Fruit fly (Drosophila melanogaster): ENCODE measurements around the gene COX8.

COX8 gene

DNA sequence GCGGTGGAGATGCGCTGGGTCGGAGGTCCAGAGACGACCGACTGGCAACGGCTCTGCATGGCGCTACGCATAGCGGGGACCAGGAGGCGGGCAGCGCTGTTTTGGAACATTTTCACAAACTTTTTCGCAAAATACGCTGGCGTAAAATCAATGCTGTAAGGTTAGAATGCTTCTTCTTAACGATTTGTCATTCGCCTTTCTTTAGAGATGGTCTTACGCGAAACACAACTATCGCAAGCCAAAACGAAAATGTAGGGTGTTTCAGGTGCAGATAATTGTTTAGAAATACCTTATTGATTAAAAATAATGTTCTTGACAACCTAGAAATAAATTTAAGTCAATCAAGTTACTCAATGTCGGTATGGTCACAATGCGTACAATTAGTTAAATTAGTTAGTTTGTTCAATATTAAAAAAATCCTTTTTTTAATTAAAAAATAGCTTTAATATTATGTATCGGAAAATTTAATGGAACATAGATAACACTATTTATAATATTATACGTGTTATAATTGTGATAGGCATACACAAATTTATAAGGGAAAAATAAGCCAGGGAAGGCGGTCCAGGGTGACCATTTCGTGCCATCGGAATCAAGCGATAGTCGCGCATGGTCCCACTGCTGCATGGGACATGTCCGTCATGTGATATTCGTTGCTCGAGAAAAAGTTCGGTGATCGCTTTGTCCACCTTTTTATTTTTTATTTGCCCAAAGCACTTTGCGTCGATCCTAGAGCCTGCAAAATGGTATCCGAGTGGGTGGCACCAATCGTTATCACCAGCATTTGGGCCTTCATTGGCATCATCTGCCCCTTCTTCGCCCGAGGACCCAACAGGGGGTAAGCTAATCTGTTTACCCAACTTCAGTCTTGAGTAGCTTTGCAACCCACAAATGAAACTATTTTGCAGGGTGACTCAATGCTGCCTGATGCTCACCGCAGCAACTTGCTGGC is at the start of gene COX8, which contains the start of gene VhaM9.7-b (continued):
- TF ChIP-seq aop (GFP tag; IDR thresholded peaks at IDR 0.05) (peak; percentile 11; the same call in 1 of the 2 replicates), Hr3 (GFP tag; optimal IDR thresholded peaks at IDR 0.05) (peak; percentile 60), Sin3A (optimal IDR thresholded peaks at IDR 0.05) (peak; percentile 73), pum (GFP tag; optimal IDR thresholded peaks at IDR 0.05) (peak; percentile 62), CG17385 (GFP tag; optimal IDR thresholded peaks at IDR 0.05) (peak; percentile 97), E2f2 (GFP tag; IDR thresholded peaks at IDR 0.05) (0 out of 2 replicates have a peak, but pooled peaks have one; percentile 30), vfl (GFP tag; optimal IDR thresholded peaks at IDR 0.05) (peak; percentile 21), CG7745 (tag; optimal IDR thresholded peaks at IDR 0.05) (no peak), CG9437 (GFP tag; optimal IDR thresholded peaks at IDR 0.05) (peak; percentile 61), CG6272 (GFP tag; IDR thresholded peaks at IDR 0.05) (no peak; the same call in 1 of the 2 replicates), CG8089 (GFP tag; optimal IDR thresholded peaks at IDR 0.05) (peak; percentile 35), Adf1 (GFP tag; IDR thresholded peaks at IDR 0.05) (no peak), CG11093 (GFP tag; IDR thresholded peaks at IDR 0.05) (no peak), CG12942 (GFP tag; optimal IDR thresholded peaks at IDR 0.05) (peak; percentile 34), CG11247 (GFP tag; IDR thresholded peaks at IDR 0.05) (no peak), tap (tag; optimal IDR thresholded peaks at IDR 0.05) (no peak), CG1233 (GFP tag; optimal IDR thresholded peaks at IDR 0.05) (no peak), CG9932 (GFP tag; IDR thresholded peaks at IDR 0.05) (peak; percentile 88), Hey (tag; optimal IDR thresholded peaks at IDR 0.05) (no peak), CG4404 (GFP tag; IDR thresholded peaks at IDR 0.05) (no peak), CG8478 (optimal IDR thresholded peaks at IDR 0.05) (no peak), CG11398 (GFP tag; optimal IDR thresholded peaks at IDR 0.05) (no peak), mam (GFP tag; optimal IDR thresholded peaks at IDR 0.05) (peak; percentile 83), hkb (optimal IDR thresholded peaks at IDR 0.05) (no peak), hkb (GFP tag; IDR thresholded peaks at IDR 0.05) (peak; percentile 27; the same call in 1 of the 2 replicates), CG9215 (GFP tag; IDR thresholded peaks at IDR 0.05) (no peak), Bteb2 (GFP tag; optimal IDR thresholded peaks at IDR 0.05) (no peak), CG18599 (GFP tag; optimal IDR thresholded peaks at IDR 0.05) (no peak), Ada2b (GFP tag; IDR thresholded peaks at IDR 0.05) (no peak), Atf-2 (GFP tag; optimal IDR thresholded peaks at IDR 0.05) (peak; percentile 43), maf-S (GFP tag; optimal IDR thresholded peaks at IDR 0.05) (peak; percentile 38), eve (GFP tag; optimal IDR thresholded peaks at IDR 0.05) (no peak), stwl (tag; optimal IDR thresholded peaks at IDR 0.05) (peak; percentile 36), CG17829 (tag; optimal IDR thresholded peaks at IDR 0.05) (peak; percentile 40), gsb-n (tag; optimal IDR thresholded peaks at IDR 0.05) (no peak), gfzf (GFP tag; optimal IDR thresholded peaks at IDR 0.05) (peak; percentile 69), HmgD (GFP tag; optimal IDR thresholded peaks at IDR 0.05) (peak; percentile 21), so (GFP tag; IDR thresholded peaks at IDR 0.05) (no peak), toy (GFP tag; IDR thresholded peaks at IDR 0.05) (no peak), phol (tag; optimal IDR thresholded peaks at IDR 0.05) (peak; percentile 77), bab2 (GFP tag; optimal IDR thresholded peaks at IDR 0.05) (peak; percentile 49), sr (GFP tag; IDR thresholded peaks at IDR 0.05) (no peak), CG12104 (GFP tag; optimal IDR thresholded peaks at IDR 0.05) (peak; percentile 41), croc (GFP tag; conservative IDR thresholded peaks at IDR 0.05) (0 out of 3 replicates have a peak, but pooled peaks have one; percentile 15), CG2712 (tag; optimal IDR thresholded peaks at IDR 0.05) (peak; percentile 71), HLH3B (GFP tag; IDR thresholded peaks at IDR 0.05) (peak; percentile 70), usp (GFP tag; optimal IDR thresholded peaks at IDR 0.05) (no peak), sc (optimal IDR thresholded peaks at IDR 0.05) (no peak), sc (GFP tag; optimal IDR thresholded peaks at IDR 0.05) (no peak), Rx (GFP tag; IDR thresholded peaks at IDR 0.05) (peak; percentile 37; the same call in 1 of the 2 replicates), Sry-β (GFP tag; optimal IDR thresholded peaks at IDR 0.05) (no peak), CG6175 (GFP tag; IDR thresholded peaks at IDR 0.05) (no peak)

All from whole organism, embryonic.